Fruit fly (Drosophila melanogaster): ENCODE results near the gene CG16782.

The CG16782 gene

DNA sequence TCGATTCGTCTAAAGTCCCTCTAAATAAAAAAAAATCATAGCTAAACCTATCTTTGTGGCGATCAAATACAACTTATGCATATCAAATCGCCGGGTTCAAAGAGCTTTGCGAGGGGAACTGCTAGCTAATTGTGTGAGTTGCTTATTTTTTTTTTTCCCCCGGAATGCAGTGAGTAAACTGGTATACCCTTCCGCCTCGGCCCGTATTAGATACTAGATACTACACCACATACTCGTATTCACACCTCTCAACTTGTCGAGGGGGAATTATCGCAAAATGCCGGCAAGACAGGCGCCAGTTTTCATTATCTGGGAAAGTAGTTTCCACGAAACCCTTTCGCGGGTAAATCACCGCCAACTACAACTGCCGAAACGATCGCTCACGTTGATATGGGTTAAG is 13.9 kb downstream of the CG16782 start:
- TF ChIP-seq CG8478 (optimal IDR thresholded peaks at IDR 0.05) (no peak), Dll (optimal IDR thresholded peaks at IDR 0.05) (no peak), pan (optimal IDR thresholded peaks at IDR 0.05) (no peak)

dm6 chrX:3444800-3445199 is 15.2 kb downstream of the CG16782 start:
- TF ChIP-seq psq (optimal IDR thresholded peaks at IDR 0.05): no peak
- no peak for TF ChIP-seq usp (GFP tag; optimal IDR thresholded peaks at IDR 0.05)
- no peak for TF ChIP-seq Dll (optimal IDR thresholded peaks at IDR 0.05)
- TF ChIP-seq pan (optimal IDR thresholded peaks at IDR 0.05): no peak
- TF ChIP-seq CG8478 (optimal IDR thresholded peaks at IDR 0.05): no peak

dm6 chrX:3443902-3444301 is 16.1 kb downstream of the CG16782 start:
- TF ChIP-seq usp (GFP tag; optimal IDR thresholded peaks at IDR 0.05): no peak
- no peak for TF ChIP-seq Dll (optimal IDR thresholded peaks at IDR 0.05)
- TF ChIP-seq pan (optimal IDR thresholded peaks at IDR 0.05): no peak
- TF ChIP-seq CG8478 (optimal IDR thresholded peaks at IDR 0.05): no peak
- TF ChIP-seq EcR (GFP tag; optimal IDR thresholded peaks at IDR 0.05): no peak
- no peak for TF ChIP-seq psq (optimal IDR thresholded peaks at IDR 0.05)

- TF ChIP-seq usp (GFP tag; optimal IDR thresholded peaks at IDR 0.05): no peak
- no peak for TF ChIP-seq pan (optimal IDR thresholded peaks at IDR 0.05)
- TF ChIP-seq CG8478 (optimal IDR thresholded peaks at IDR 0.05): no peak
- TF ChIP-seq Dll (optimal IDR thresholded peaks at IDR 0.05): no peak
- TF ChIP-seq EcR (GFP tag; optimal IDR thresholded peaks at IDR 0.05): no peak
- no peak for TF ChIP-seq psq (optimal IDR thresholded peaks at IDR 0.05)
Observed at dm6 chrX:3442543-3443207, 17.4 kb downstream of the CG16782 start.

DNA sequence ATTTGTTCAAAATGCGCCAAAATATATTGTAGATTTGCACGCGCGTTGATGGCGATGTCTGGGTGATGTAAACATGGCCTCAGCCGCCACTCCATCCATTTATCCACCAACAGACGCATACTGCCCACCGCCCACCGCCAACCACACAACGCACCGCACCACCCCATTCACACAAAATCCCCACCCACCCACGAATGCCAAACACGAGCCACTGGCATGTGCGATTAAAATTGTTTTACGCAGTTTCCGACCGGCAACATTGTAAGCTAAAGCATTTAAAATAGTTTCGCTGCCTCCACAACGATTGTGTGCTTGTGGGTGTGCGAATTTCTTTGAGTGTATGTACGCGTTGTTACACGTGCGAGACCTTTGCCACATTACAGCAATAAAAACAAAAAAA is 19.5 kb downstream of the CG16782 start:
- TF ChIP-seq EcR (GFP tag; optimal IDR thresholded peaks at IDR 0.05) (no peak), CG8478 (optimal IDR thresholded peaks at IDR 0.05) (no peak), pan (optimal IDR thresholded peaks at IDR 0.05) (no peak), Dll (optimal IDR thresholded peaks at IDR 0.05) (no peak), usp (GFP tag; optimal IDR thresholded peaks at IDR 0.05) (no peak), psq (optimal IDR thresholded peaks at IDR 0.05) (no peak)

DNA sequence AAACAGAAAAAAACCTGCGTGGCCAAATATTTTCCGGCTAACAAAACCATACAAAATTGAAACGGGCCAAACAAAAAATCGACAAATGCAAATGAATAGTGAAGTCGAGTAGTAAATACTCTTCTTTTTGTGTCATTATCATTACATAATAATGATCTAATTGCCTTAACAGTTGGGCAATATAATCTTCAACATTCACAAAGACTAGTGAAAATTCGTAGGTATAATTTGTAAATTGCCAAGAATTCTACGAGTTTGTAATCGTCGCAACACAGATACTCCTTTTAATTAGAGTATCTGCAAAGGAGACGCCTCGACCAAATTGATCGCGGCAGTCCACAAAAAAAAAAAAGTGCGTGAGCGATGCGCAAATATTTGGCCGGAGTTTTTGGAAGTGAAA is 22.5 kb downstream of the CG16782 start:
- TF ChIP-seq CG8478 (optimal IDR thresholded peaks at IDR 0.05): no peak
- TF ChIP-seq psq (optimal IDR thresholded peaks at IDR 0.05): no peak

- TF ChIP-seq EcR (GFP tag; optimal IDR thresholded peaks at IDR 0.05): no peak
- no peak for TF ChIP-seq Dll (optimal IDR thresholded peaks at IDR 0.05)
- TF ChIP-seq CG8478 (optimal IDR thresholded peaks at IDR 0.05): no peak
- TF ChIP-seq pan (optimal IDR thresholded peaks at IDR 0.05): no peak
- TF ChIP-seq usp (GFP tag; optimal IDR thresholded peaks at IDR 0.05): no peak
- no peak for TF ChIP-seq psq (optimal IDR thresholded peaks at IDR 0.05)
Observed at dm6 chrX:3436183-3436582, 23.9 kb downstream of the CG16782 start.

DNA sequence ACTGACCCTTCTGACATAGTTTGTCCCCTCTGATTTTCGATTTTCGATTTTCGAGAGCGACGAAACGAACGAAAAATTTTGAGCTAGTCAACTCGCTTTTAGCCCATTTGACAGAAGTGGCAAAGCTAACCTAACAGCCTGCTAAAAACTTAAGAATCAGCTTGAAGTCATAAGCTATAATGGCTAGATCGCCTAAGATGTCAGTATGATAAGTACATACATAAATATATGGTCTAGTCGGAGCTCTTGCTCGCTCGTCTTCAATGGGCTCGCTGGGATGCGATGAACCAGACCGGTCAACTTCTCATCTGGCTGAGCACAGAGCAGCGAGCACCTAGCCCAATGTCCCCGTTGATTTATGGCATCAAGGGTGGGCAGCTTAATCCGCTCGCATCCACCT is 24.3 kb downstream of the CG16782 start, which contains the start of gene CG14269:
Gene CG14269, minus strand, starts transcription at position 101 of the 400 bp plus-strand sequence.
- TF ChIP-seq usp (GFP tag; optimal IDR thresholded peaks at IDR 0.05) (no peak), CG8478 (optimal IDR thresholded peaks at IDR 0.05) (no peak), Dll (optimal IDR thresholded peaks at IDR 0.05) (no peak), psq (optimal IDR thresholded peaks at IDR 0.05) (no peak), pan (optimal IDR thresholded peaks at IDR 0.05) (no peak), EcR (GFP tag; optimal IDR thresholded peaks at IDR 0.05) (no peak)

DNA sequence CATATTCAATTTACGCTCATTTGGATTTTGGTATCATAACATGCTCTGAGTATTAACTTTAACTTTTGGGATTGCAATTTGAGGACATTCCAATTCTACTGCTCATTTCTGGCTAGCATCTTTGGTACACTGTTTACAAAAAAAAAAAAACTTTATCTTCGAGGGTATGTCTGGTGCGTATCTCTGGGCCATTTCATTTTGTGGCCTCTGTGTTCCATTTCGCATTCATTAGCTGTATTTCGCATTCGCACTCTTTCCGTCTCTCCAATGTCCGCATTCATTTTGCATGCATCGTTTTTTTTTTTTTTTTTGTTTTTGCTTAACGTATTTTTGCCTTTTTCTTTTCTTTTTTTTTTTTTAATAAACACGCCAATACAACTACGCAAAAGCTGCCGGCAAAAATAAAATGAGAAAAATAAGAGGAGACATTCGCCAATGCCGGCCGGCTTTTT is 26.4 kb downstream of the CG16782 start:
- TF ChIP-seq CG8478 (optimal IDR thresholded peaks at IDR 0.05): no peak
- no peak for TF ChIP-seq psq (optimal IDR thresholded peaks at IDR 0.05)
- peak; percentile 96 for TF ChIP-seq pan (optimal IDR thresholded peaks at IDR 0.05)

DNA sequence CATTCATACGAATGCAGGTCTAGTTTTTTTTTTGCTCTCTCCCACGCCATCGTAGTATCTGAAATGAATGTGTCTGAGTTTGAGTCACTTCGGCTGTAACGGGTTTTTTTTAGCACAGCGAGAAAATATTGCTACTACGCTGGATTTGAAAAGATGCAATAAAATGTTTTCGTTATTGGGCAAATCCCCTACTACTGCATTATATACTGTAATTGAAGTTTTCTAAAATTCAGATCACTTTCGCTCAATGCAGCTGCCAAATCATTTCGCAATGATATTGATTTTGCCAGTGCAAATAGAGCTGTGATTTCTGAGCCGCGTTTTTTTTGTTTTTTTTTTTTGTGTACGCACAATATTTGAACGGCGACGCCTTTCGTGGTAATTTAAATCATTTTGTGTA is 27.1 kb downstream of the CG16782 start:
- TF ChIP-seq psq (optimal IDR thresholded peaks at IDR 0.05): no peak
- TF ChIP-seq usp (GFP tag; optimal IDR thresholded peaks at IDR 0.05): no peak
- TF ChIP-seq pan (optimal IDR thresholded peaks at IDR 0.05): no peak
- TF ChIP-seq EcR (GFP tag; optimal IDR thresholded peaks at IDR 0.05): no peak
- no peak for TF ChIP-seq Dll (optimal IDR thresholded peaks at IDR 0.05)
- no peak for TF ChIP-seq CG8478 (optimal IDR thresholded peaks at IDR 0.05)

dm6 chrX:3431641-3432040 is 28.4 kb downstream of the CG16782 start:
- TF ChIP-seq pan (optimal IDR thresholded peaks at IDR 0.05): no peak
- no peak for TF ChIP-seq psq (optimal IDR thresholded peaks at IDR 0.05)
- no peak for TF ChIP-seq usp (GFP tag; optimal IDR thresholded peaks at IDR 0.05)
- no peak for TF ChIP-seq CG8478 (optimal IDR thresholded peaks at IDR 0.05)

- TF ChIP-seq EcR (GFP tag; optimal IDR thresholded peaks at IDR 0.05): no peak
- no peak for TF ChIP-seq CG8478 (optimal IDR thresholded peaks at IDR 0.05)
- no peak for TF ChIP-seq Dll (optimal IDR thresholded peaks at IDR 0.05)
- no peak for TF ChIP-seq psq (optimal IDR thresholded peaks at IDR 0.05)
- no peak for TF ChIP-seq pan (optimal IDR thresholded peaks at IDR 0.05)
- TF ChIP-seq usp (GFP tag; optimal IDR thresholded peaks at IDR 0.05): no peak
Observed at dm6 chrX:3429952-3430351, 30.1 kb downstream of the CG16782 start.

- no peak for TF ChIP-seq pan (optimal IDR thresholded peaks at IDR 0.05)
- no peak for TF ChIP-seq usp (GFP tag; optimal IDR thresholded peaks at IDR 0.05)
- no peak for TF ChIP-seq psq (optimal IDR thresholded peaks at IDR 0.05)
- no peak for TF ChIP-seq EcR (GFP tag; optimal IDR thresholded peaks at IDR 0.05)
- no peak for TF ChIP-seq Dll (optimal IDR thresholded peaks at IDR 0.05)
- no peak for TF ChIP-seq CG8478 (optimal IDR thresholded peaks at IDR 0.05)
Observed at dm6 chrX:3427614-3427965, 32.5 kb downstream of the CG16782 start.
